Worm (Caenorhabditis elegans): ENCODE results near the gene ncs-7.

DNA sequence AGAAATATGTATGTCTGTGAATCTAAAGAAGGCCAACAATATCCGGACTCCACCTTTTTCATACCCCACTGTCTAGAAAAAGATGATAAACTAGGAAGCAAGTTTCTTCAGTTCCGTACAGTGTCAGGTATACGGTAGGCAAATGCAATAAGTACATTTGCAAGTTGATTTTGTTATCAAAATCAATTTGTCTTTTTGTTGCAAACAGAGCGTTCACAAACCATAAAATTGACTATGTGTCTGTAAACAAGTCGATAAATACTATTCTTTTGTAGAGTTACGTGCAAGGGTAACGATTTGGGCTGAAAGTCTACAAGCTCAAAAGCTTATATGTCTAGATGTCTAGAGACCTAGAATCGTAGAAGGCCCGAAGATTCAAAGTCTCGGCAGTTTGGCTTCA, 11.4 kb downstream of the ncs-7 start:
- TF ChIP-seq him-1 (tag; optimal IDR thresholded peaks at IDR 0.05) (no peak), dao-5 (tag; optimal IDR thresholded peaks at IDR 0.05) (no peak)
